Fruit fly (Drosophila melanogaster): ENCODE data around the gene CG43231.

The CG43231 gene

dm6 chr2L:17734626-17735025 is 30.1 kb downstream of the CG43231 start:
- TF ChIP-seq sage (GFP tag; optimal IDR thresholded peaks at IDR 0.05) (no peak), woc (GFP tag; optimal IDR thresholded peaks at IDR 0.05) (no peak), GATAd (GFP tag; optimal IDR thresholded peaks at IDR 0.05) (no peak), OdsH (GFP tag; optimal IDR thresholded peaks at IDR 0.05) (no peak), Hnf4 (GFP tag; optimal IDR thresholded peaks at IDR 0.05) (no peak), CG9705 (GFP tag; optimal IDR thresholded peaks at IDR 0.05) (no peak), dsf (GFP tag; optimal IDR thresholded peaks at IDR 0.05; ENCODE audit: borderline replicate concordance) (no peak), Mio (GFP tag; optimal IDR thresholded peaks at IDR 0.05) (no peak), usp (GFP tag; optimal IDR thresholded peaks at IDR 0.05) (no peak), lola (GFP tag; optimal IDR thresholded peaks at IDR 0.05) (no peak)

- TF ChIP-seq fru (GFP tag; optimal IDR thresholded peaks at IDR 0.05) = no peak
- TF ChIP-seq OdsH (GFP tag; optimal IDR thresholded peaks at IDR 0.05) = no peak
- TF ChIP-seq CrebA (GFP tag; optimal IDR thresholded peaks at IDR 0.05; ENCODE audit: borderline replicate concordance) = no peak
- TF ChIP-seq rgr (GFP tag; optimal IDR thresholded peaks at IDR 0.05) = no peak
- TF ChIP-seq Vsx2 (GFP tag; optimal IDR thresholded peaks at IDR 0.05; ENCODE audit: partially characterized antibody) = peak; percentile 25
- TF ChIP-seq Dif (GFP tag; optimal IDR thresholded peaks at IDR 0.05; ENCODE audit: partially characterized antibody) = peak; percentile 9
- no peak for TF ChIP-seq CG9705 (GFP tag; optimal IDR thresholded peaks at IDR 0.05)
- TF ChIP-seq GATAd (GFP tag; optimal IDR thresholded peaks at IDR 0.05) = no peak
These were observed 31.1 kb downstream of the CG43231 start for dm6 chr2L:17735547-17735958.

- TF ChIP-seq pan (optimal IDR thresholded peaks at IDR 0.05) (no peak), sv (GFP tag; optimal IDR thresholded peaks at IDR 0.05) (no peak), jim (GFP tag; optimal IDR thresholded peaks at IDR 0.05) (no peak), brk (GFP tag; optimal IDR thresholded peaks at IDR 0.05) (no peak)
These were observed 34.9 kb downstream of the CG43231 start for dm6 chr2L:17739428-17739827.

dm6 chr2L:17740417-17740924 is 36.0 kb downstream of the CG43231 start:
- TF ChIP-seq Dfd (GFP tag; optimal IDR thresholded peaks at IDR 0.05) = peak; percentile 15
- TF ChIP-seq sv (GFP tag; optimal IDR thresholded peaks at IDR 0.05) = no peak

- TF ChIP-seq jim (GFP tag; optimal IDR thresholded peaks at IDR 0.05) = no peak
- no peak for TF ChIP-seq Vsx2 (GFP tag; optimal IDR thresholded peaks at IDR 0.05; ENCODE audit: partially characterized antibody)
- TF ChIP-seq br (GFP tag; optimal IDR thresholded peaks at IDR 0.05) = no peak
- TF ChIP-seq Sp1 (GFP tag; optimal IDR thresholded peaks at IDR 0.05) = no peak
- TF ChIP-seq CrebA (GFP tag; optimal IDR thresholded peaks at IDR 0.05; ENCODE audit: borderline replicate concordance) = no peak
- no peak for TF ChIP-seq Mio (GFP tag; optimal IDR thresholded peaks at IDR 0.05)
- TF ChIP-seq Hr78 (GFP tag; optimal IDR thresholded peaks at IDR 0.05) = no peak
- TF ChIP-seq psq (GFP tag; optimal IDR thresholded peaks at IDR 0.05) = no peak
- no peak for TF ChIP-seq sv (GFP tag; optimal IDR thresholded peaks at IDR 0.05)
- TF ChIP-seq foxo (GFP tag; optimal IDR thresholded peaks at IDR 0.05) = no peak
- TF ChIP-seq CG9705 (GFP tag; optimal IDR thresholded peaks at IDR 0.05) = no peak
- no peak for TF ChIP-seq Dif (GFP tag; optimal IDR thresholded peaks at IDR 0.05; ENCODE audit: partially characterized antibody)
- no peak for TF ChIP-seq tai (GFP tag; optimal IDR thresholded peaks at IDR 0.05)
- TF ChIP-seq usp (GFP tag; optimal IDR thresholded peaks at IDR 0.05) = no peak
- no peak for TF ChIP-seq N (GFP tag; optimal IDR thresholded peaks at IDR 0.05)
- no peak for TF ChIP-seq brk (GFP tag; optimal IDR thresholded peaks at IDR 0.05)
These were observed 36.6 kb downstream of the CG43231 start for dm6 chr2L:17741123-17741522.

- TF ChIP-seq Rel (GFP tag; optimal IDR thresholded peaks at IDR 0.05) (no peak), Rel (tag; optimal IDR thresholded peaks at IDR 0.05) (no peak), br (GFP tag; optimal IDR thresholded peaks at IDR 0.05) (no peak), brk (GFP tag; optimal IDR thresholded peaks at IDR 0.05) (no peak), N (GFP tag; optimal IDR thresholded peaks at IDR 0.05) (no peak), h (GFP tag; optimal IDR thresholded peaks at IDR 0.05) (no peak), usp (GFP tag; optimal IDR thresholded peaks at IDR 0.05) (no peak), jim (GFP tag; optimal IDR thresholded peaks at IDR 0.05) (no peak), woc (GFP tag; optimal IDR thresholded peaks at IDR 0.05) (no peak), Dif (GFP tag; optimal IDR thresholded peaks at IDR 0.05; ENCODE audit: partially characterized antibody) (no peak), ey (GFP tag; optimal IDR thresholded peaks at IDR 0.05) (no peak), CrebA (GFP tag; optimal IDR thresholded peaks at IDR 0.05; ENCODE audit: borderline replicate concordance) (no peak), lola (GFP tag; optimal IDR thresholded peaks at IDR 0.05) (no peak), tai (GFP tag; optimal IDR thresholded peaks at IDR 0.05) (no peak), dmrt93B (GFP tag; optimal IDR thresholded peaks at IDR 0.05) (no peak), Mio (GFP tag; optimal IDR thresholded peaks at IDR 0.05) (no peak), CG9705 (GFP tag; optimal IDR thresholded peaks at IDR 0.05) (no peak), Dfd (GFP tag; optimal IDR thresholded peaks at IDR 0.05) (no peak), sage (GFP tag; optimal IDR thresholded peaks at IDR 0.05) (no peak)
These were observed 37.0 kb downstream of the CG43231 start for dm6 chr2L:17741527-17741926.
